Fruit fly (Drosophila melanogaster): Measurements from ENCODE around the gene Trf2.

Trf2 gene

DNA sequence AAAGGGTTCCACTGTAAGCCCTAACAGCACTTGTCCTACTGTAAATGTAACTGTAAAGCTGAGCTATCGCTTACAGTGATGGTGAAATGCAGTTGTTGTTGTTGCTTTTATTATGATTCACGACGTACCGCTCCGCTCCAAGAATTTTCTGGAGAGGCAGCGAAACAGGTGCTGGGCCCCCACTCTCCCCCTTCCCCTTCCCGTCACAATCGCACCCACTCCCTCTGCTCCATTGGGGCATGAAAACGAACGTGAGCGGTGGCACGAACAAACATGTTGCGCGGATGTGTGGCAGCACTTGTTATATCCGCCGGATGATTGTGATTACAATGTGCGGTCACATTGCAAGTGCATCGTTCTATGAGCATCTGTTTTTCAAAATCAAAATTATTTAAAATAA is 10.5 kb downstream of the Trf2 start:
- no peak for TF ChIP-seq CG9705 (GFP tag; optimal IDR thresholded peaks at IDR 0.05)
- TF ChIP-seq Dif (GFP tag; optimal IDR thresholded peaks at IDR 0.05; ENCODE audit: partially characterized antibody): no peak
- TF ChIP-seq ey (GFP tag; optimal IDR thresholded peaks at IDR 0.05): no peak
- no peak for TF ChIP-seq foxo (GFP tag; optimal IDR thresholded peaks at IDR 0.05)
- TF ChIP-seq Rel (GFP tag; optimal IDR thresholded peaks at IDR 0.05): no peak
- no peak for TF ChIP-seq Rel (tag; optimal IDR thresholded peaks at IDR 0.05)
- TF ChIP-seq dsf (GFP tag; optimal IDR thresholded peaks at IDR 0.05; ENCODE audit: borderline replicate concordance): no peak

DNA sequence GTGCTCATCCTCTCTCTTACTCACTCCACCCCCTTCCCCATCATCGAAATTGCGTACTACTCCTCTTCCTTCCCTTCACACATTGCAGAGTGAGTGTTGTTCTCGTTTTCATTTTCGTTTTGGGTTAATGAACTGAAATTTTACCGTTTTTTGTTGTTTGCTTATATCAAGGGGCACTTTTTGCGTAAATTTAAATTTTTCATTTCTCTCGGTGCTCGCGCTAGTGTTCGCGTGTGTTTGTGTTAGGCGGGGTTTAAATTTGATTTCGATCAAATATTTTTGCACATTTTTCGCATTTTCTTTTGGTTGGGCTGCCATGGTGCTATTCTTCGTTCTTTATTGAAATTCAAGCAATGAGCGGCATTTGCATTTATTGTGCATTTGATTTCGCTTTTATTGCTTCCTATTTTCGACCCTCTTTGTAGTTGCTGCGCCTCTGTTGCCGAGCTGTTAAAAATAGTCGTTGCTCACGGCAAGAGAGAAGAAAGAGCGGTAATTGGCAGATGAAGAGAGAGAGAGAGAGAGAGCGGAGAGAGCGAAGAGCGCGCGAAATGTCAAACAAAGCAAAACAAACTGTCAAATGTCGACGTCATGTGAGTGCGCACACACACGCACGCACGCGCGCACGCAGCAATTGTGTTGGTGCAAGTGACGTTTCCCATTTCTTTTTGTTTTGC is 11.8 kb downstream of the Trf2 start:
- TF ChIP-seq Hr83 (GFP tag; optimal IDR thresholded peaks at IDR 0.05; ENCODE audit: poor library complexity, severe bottlenecking): peak; percentile 44
- peak; percentile 98 for TF ChIP-seq Dif (GFP tag; optimal IDR thresholded peaks at IDR 0.05; ENCODE audit: partially characterized antibody)
- TF ChIP-seq sage (GFP tag; optimal IDR thresholded peaks at IDR 0.05): peak; percentile 44
- TF ChIP-seq CG32264 (GFP tag; optimal IDR thresholded peaks at IDR 0.05): no peak
- TF ChIP-seq ey (GFP tag; optimal IDR thresholded peaks at IDR 0.05): peak; percentile 52
- peak; percentile 91 to 97 for TF ChIP-seq dl (GFP tag; optimal IDR thresholded peaks at IDR 0.05; ENCODE audit: insufficient read depth in 1 of 2, partially characterized antibody in 2 of 2)
- no peak for TF ChIP-seq GATAd (GFP tag; optimal IDR thresholded peaks at IDR 0.05)
- TF ChIP-seq jim (GFP tag; optimal IDR thresholded peaks at IDR 0.05): no peak
- peak; percentile 80 for TF ChIP-seq N (GFP tag; optimal IDR thresholded peaks at IDR 0.05)
- peak; percentile 99 for TF ChIP-seq Dfd (GFP tag; optimal IDR thresholded peaks at IDR 0.05)
- TF ChIP-seq Mio (GFP tag; optimal IDR thresholded peaks at IDR 0.05): no peak
- TF ChIP-seq CrebA (GFP tag; optimal IDR thresholded peaks at IDR 0.05; ENCODE audit: borderline replicate concordance): no peak
- no peak for TF ChIP-seq brk (GFP tag; optimal IDR thresholded peaks at IDR 0.05)
- no peak for TF ChIP-seq dmrt93B (GFP tag; optimal IDR thresholded peaks at IDR 0.05)
- no peak for TF ChIP-seq Hr78 (GFP tag; optimal IDR thresholded peaks at IDR 0.05)
- peak; percentile 45 for TF ChIP-seq woc (GFP tag; optimal IDR thresholded peaks at IDR 0.05)
- TF ChIP-seq fru (GFP tag; optimal IDR thresholded peaks at IDR 0.05): peak; percentile 45
- TF ChIP-seq Myc (optimal IDR thresholded peaks at IDR 0.05): no peak
- no peak for TF ChIP-seq CG9705 (GFP tag; optimal IDR thresholded peaks at IDR 0.05)
- TF ChIP-seq Jra (GFP tag; optimal IDR thresholded peaks at IDR 0.05): peak; percentile 60
- TF ChIP-seq OdsH (GFP tag; optimal IDR thresholded peaks at IDR 0.05): peak; percentile 38
- TF ChIP-seq pan (optimal IDR thresholded peaks at IDR 0.05): peak; percentile 78
- TF ChIP-seq HLH106 (tag; optimal IDR thresholded peaks at IDR 0.05): peak; percentile 20
- TF ChIP-seq lola (GFP tag; optimal IDR thresholded peaks at IDR 0.05): no peak
- peak in 1 of 2 experiments; percentile 47 for TF ChIP-seq foxo (GFP tag; optimal IDR thresholded peaks at IDR 0.05)
- TF ChIP-seq sv (GFP tag; optimal IDR thresholded peaks at IDR 0.05): no peak
- TF ChIP-seq tai (GFP tag; optimal IDR thresholded peaks at IDR 0.05): peak; percentile 22
- TF ChIP-seq Rel (GFP tag; optimal IDR thresholded peaks at IDR 0.05): no peak
- TF ChIP-seq Rel (tag; optimal IDR thresholded peaks at IDR 0.05): peak; percentile 48
- peak; percentile 59 for TF ChIP-seq h (GFP tag; optimal IDR thresholded peaks at IDR 0.05)
- peak; percentile 48 for TF ChIP-seq rgr (GFP tag; optimal IDR thresholded peaks at IDR 0.05)
- TF ChIP-seq br (GFP tag; optimal IDR thresholded peaks at IDR 0.05): peak; percentile 28
- TF ChIP-seq Sp1 (GFP tag; optimal IDR thresholded peaks at IDR 0.05): peak; percentile 32
- peak; percentile 96 for TF ChIP-seq Vsx2 (GFP tag; optimal IDR thresholded peaks at IDR 0.05; ENCODE audit: partially characterized antibody)
- no peak for TF ChIP-seq Hnf4 (GFP tag; optimal IDR thresholded peaks at IDR 0.05)
- TF ChIP-seq usp (GFP tag; optimal IDR thresholded peaks at IDR 0.05): no peak
- no peak for TF ChIP-seq Abd-B (GFP tag; optimal IDR thresholded peaks at IDR 0.05)
- TF ChIP-seq dsf (GFP tag; optimal IDR thresholded peaks at IDR 0.05; ENCODE audit: borderline replicate concordance): no peak
- TF ChIP-seq psq (GFP tag; optimal IDR thresholded peaks at IDR 0.05): peak; percentile 89

DNA sequence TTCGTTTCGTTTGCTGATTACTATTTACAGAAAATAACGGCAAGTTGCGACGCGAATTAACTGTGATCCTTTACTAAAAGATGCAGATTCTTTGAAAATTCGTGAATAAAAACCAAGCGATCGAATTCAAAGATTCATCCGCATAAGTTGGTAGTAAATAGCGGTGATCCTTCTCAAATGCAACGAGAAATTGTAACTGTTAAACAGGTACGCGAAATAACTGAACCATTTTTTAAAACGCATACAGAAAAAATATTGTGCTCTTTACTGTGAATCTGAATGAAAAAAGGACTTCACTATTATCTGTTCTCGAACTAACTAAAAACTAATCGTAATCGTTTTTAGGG is 12.3 kb downstream of the Trf2 start:
- TF ChIP-seq Hr78 (GFP tag; optimal IDR thresholded peaks at IDR 0.05) (no peak), Dfd (GFP tag; optimal IDR thresholded peaks at IDR 0.05) (peak; percentile 98)

Data from whole organism, wandering third instar larva.